Fruit fly (Drosophila melanogaster): ENCODE measurements around the gene 5PtaseI.

5PtaseI gene

dm6 chr3R:25069569-25069968 is 24.6 kb upstream of the 5PtaseI start, which contains the start of the genes Stt3B and CG11839 (continued):
- TF ChIP-seq CG31441 (GFP tag; IDR thresholded peaks at IDR 0.05) (no peak), Opbp (GFP tag; IDR thresholded peaks at IDR 0.05; ENCODE audit: partially characterized antibody) (peak; percentile 82), CG17829 (tag; optimal IDR thresholded peaks at IDR 0.05) (peak; percentile 72), HHEX (GFP tag; optimal IDR thresholded peaks at IDR 0.05) (no peak), Lhr (GFP tag; optimal IDR thresholded peaks at IDR 0.05) (no peak), HLH4C (GFP tag; IDR thresholded peaks at IDR 0.05; ENCODE audit: partially characterized antibody) (peak; percentile 83), salm (tag; optimal IDR thresholded peaks at IDR 0.05) (peak; percentile 3), YL-1 (GFP tag; optimal IDR thresholded peaks at IDR 0.05) (peak; percentile 79), dysf (GFP tag; IDR thresholded peaks at IDR 0.05) (peak; percentile 71; the same call in 2 of the 3 replicates), CG9932 (GFP tag; IDR thresholded peaks at IDR 0.05) (peak; percentile 87), CG33557 (GFP tag; optimal IDR thresholded peaks at IDR 0.05) (peak; percentile 54), al (GFP tag; IDR thresholded peaks at IDR 0.05) (peak; percentile 73), Med (GFP tag) (peak; percentile 96), CG6854 (GFP tag; optimal IDR thresholded peaks at IDR 0.05) (no peak), crc (GFP tag; optimal IDR thresholded peaks at IDR 0.05) (peak; percentile 74), Hmx (GFP tag; optimal IDR thresholded peaks at IDR 0.05) (peak; percentile 6), luna (GFP tag; optimal IDR thresholded peaks at IDR 0.05) (peak; percentile 25), kah (GFP tag; optimal IDR thresholded peaks at IDR 0.05) (no peak), Vsx1 (GFP tag; optimal IDR thresholded peaks at IDR 0.05) (no peak), Atf6 (GFP tag; IDR thresholded peaks at IDR 0.05) (peak; percentile 62; the same call in 1 of the 2 replicates), corto (GFP tag; optimal IDR thresholded peaks at IDR 0.05) (no peak), pb (GFP tag; optimal IDR thresholded peaks at IDR 0.05) (no peak), slbo (GFP tag; IDR thresholded peaks at IDR 0.05) (no peak; the same call in 1 of the 2 replicates), CG9797 (GFP tag; optimal IDR thresholded peaks at IDR 0.05) (peak; percentile 39), CG12236 (GFP tag; optimal IDR thresholded peaks at IDR 0.05) (peak; percentile 46), btn (GFP tag; optimal IDR thresholded peaks at IDR 0.05) (peak; percentile 43), Xbp1 (GFP tag; optimal IDR thresholded peaks at IDR 0.05) (peak; percentile 95), CG4820 (GFP tag; optimal IDR thresholded peaks at IDR 0.05) (peak; percentile 66), Antp (GFP tag; optimal IDR thresholded peaks at IDR 0.05) (peak; percentile 76), mld (GFP tag; IDR thresholded peaks at IDR 0.05; ENCODE audit: partially characterized antibody) (peak; percentile 58; the same call in 1 of the 3 replicates), CG10462 (GFP tag; optimal IDR thresholded peaks at IDR 0.05) (peak; percentile 39), NfI (GFP tag; optimal IDR thresholded peaks at IDR 0.05) (no peak), CG4854 (GFP tag; optimal IDR thresholded peaks at IDR 0.05) (peak; percentile 59), gem (tag; optimal IDR thresholded peaks at IDR 0.05) (no peak), gce (GFP tag; IDR thresholded peaks at IDR 0.05) (no peak), nerfin-1 (tag; optimal IDR thresholded peaks at IDR 0.05) (peak; percentile 72), Adf1 (GFP tag; IDR thresholded peaks at IDR 0.05) (no peak), CG8924 (tag; optimal IDR thresholded peaks at IDR 0.05) (peak; percentile 67), CHES-1-like (GFP tag; optimal IDR thresholded peaks at IDR 0.05) (peak; percentile 86), Dad (GFP tag; optimal IDR thresholded peaks at IDR 0.05) (peak; percentile 72), tll (GFP tag; optimal IDR thresholded peaks at IDR 0.05) (peak in 1 of 2 experiments; percentile 35), nmo (GFP tag; optimal IDR thresholded peaks at IDR 0.05) (peak; percentile 88), CG4328 (GFP tag; optimal IDR thresholded peaks at IDR 0.05) (peak; percentile 41), Fer1 (GFP tag; optimal IDR thresholded peaks at IDR 0.05) (peak; percentile 76), Stat92E (GFP tag; optimal IDR thresholded peaks at IDR 0.05) (peak in 1 of 3 experiments; percentile 33), CG30431 (GFP tag; optimal IDR thresholded peaks at IDR 0.05) (no peak), Dbx (GFP tag; IDR thresholded peaks at IDR 0.05) (peak; percentile 80), Gug (GFP tag; IDR thresholded peaks at IDR 0.05) (peak; percentile 66; the same call in 3 of the 4 replicates), zfh2 (GFP tag; optimal IDR thresholded peaks at IDR 0.05) (peak; percentile 92), Mrtf (GFP tag; IDR thresholded peaks at IDR 0.05) (0 out of 3 replicates have a peak, but pooled peaks have one; percentile 13)
